Worm (Caenorhabditis elegans): ENCODE data around the gene F09E10.6.
A peak's percentile ranks its signal among the peaks of the same experiment; 100 is the strongest.

The F09E10.6 gene

ce11 chrX:1451816-1452602, 45.5 kb downstream of the F09E10.6 start:
- TF ChIP-seq unc-62 (GFP tag; optimal IDR thresholded peaks at IDR 0.05) = no peak

- TF ChIP-seq unc-62 (GFP tag; optimal IDR thresholded peaks at IDR 0.05) = no peak
These were observed 46.2 kb downstream of the F09E10.6 start for ce11 chrX:1451240-1451639.

ce11 chrX:1450352-1450818, 47.1 kb downstream of the F09E10.6 start, which contains the start of gene W05H7.1:
Gene W05H7.1, plus strand, starts transcription at chrX:1450768.
- no peak for TF ChIP-seq unc-62 (GFP tag; optimal IDR thresholded peaks at IDR 0.05)

- TF ChIP-seq unc-62 (GFP tag; optimal IDR thresholded peaks at IDR 0.05) = peak; percentile 5
These were observed 50.8 kb downstream of the F09E10.6 start, which contains the start of gene zfp-3 for ce11 chrX:1446593-1447141. Gene zfp-3, minus strand, starts transcription at chrX:1446643.

ce11 chrX:1445696-1446095, 51.8 kb downstream of the F09E10.6 start:
- TF ChIP-seq unc-62 (GFP tag; optimal IDR thresholded peaks at IDR 0.05) = no peak

All from whole organism, dauer.